Fruit fly (Drosophila melanogaster): Measurements from ENCODE around the gene CG32024.
A peak's percentile ranks its signal among the peaks of the same experiment; 100 is the strongest.

The CG32024 gene

DNA sequence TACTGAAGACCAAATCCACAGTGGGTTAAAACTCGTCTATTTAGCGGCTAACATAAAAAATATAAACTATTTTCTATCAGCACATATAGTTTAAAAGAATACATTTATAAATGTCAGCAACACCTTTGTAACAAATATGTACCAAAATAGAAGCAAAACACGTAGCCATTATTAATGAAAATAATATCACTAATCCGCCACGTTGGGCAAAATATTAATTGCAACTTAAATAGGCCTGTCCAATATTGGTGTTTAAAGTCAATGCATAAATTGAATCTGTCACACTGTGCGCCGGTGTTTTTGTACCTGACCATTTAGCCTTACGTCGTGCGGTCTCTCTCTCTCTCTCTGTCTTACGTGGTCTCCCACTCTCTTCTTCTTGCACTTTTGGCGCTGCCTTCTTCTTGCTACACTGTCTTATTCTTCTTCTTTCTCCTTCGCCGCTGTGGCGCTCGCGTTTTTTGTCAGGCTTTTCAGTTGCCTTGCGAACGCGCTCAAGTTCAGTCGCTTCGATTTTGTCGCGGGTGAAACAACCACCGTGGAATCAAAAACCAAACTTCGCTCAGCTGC is 41.3 kb upstream of the CG32024 start (continued):
- peak; percentile 97 for TF ChIP-seq salm (tag; optimal IDR thresholded peaks at IDR 0.05)
- TF ChIP-seq oc (tag; optimal IDR thresholded peaks at IDR 0.05): peak; percentile 96
- peak; percentile 95 for TF ChIP-seq Rx (GFP tag; IDR thresholded peaks at IDR 0.05)
- peak; percentile 99 for TF ChIP-seq CG10209 (GFP tag; optimal IDR thresholded peaks at IDR 0.05)
- peak; percentile 83 for TF ChIP-seq E2f2 (GFP tag; IDR thresholded peaks at IDR 0.05)
- peak; percentile 90 for TF ChIP-seq CG15073 (GFP tag; optimal IDR thresholded peaks at IDR 0.05)
- peak; percentile 86 for TF ChIP-seq sqz (GFP tag; optimal IDR thresholded peaks at IDR 0.05)
- peak; percentile 98 for TF ChIP-seq gcm2 (GFP tag; optimal IDR thresholded peaks at IDR 0.05)
- peak; percentile 81 for TF ChIP-seq eyg (GFP tag; optimal IDR thresholded peaks at IDR 0.05)
- TF ChIP-seq CG18619 (GFP tag; optimal IDR thresholded peaks at IDR 0.05): peak; percentile 99
- peak; percentile 99 for TF ChIP-seq lilli (GFP tag; optimal IDR thresholded peaks at IDR 0.05)
- no peak for TF ChIP-seq CG8478 (optimal IDR thresholded peaks at IDR 0.05)
- no peak for TF ChIP-seq CG2129 (GFP tag; IDR thresholded peaks at IDR 0.05; ENCODE audit: partially characterized antibody)
- peak; percentile 73 for TF ChIP-seq Ets97D (GFP tag; optimal IDR thresholded peaks at IDR 0.05)
- peak; percentile 91 for TF ChIP-seq Hey (tag; optimal IDR thresholded peaks at IDR 0.05)
- TF ChIP-seq mam (GFP tag; optimal IDR thresholded peaks at IDR 0.05): peak; percentile 91
- peak; percentile 97 for TF ChIP-seq gsb (GFP tag; IDR thresholded peaks at IDR 0.05)
- TF ChIP-seq CoRest (tag; optimal IDR thresholded peaks at IDR 0.05): peak; percentile 100
- peak; percentile 97 for TF ChIP-seq vfl (GFP tag; optimal IDR thresholded peaks at IDR 0.05)
- TF ChIP-seq zfh2 (GFP tag; optimal IDR thresholded peaks at IDR 0.05): peak; percentile 98
- TF ChIP-seq CG5953 (GFP tag; IDR thresholded peaks at IDR 0.05): peak; percentile 96
- peak; percentile 71 for TF ChIP-seq Sry-β (GFP tag; optimal IDR thresholded peaks at IDR 0.05)
- TF ChIP-seq HLH4C (GFP tag; IDR thresholded peaks at IDR 0.05; ENCODE audit: partially characterized antibody): no peak; the same call in 2 of the 3 replicates
- TF ChIP-seq CG9932 (GFP tag; IDR thresholded peaks at IDR 0.05): peak; percentile 98
- peak; percentile 76 for TF ChIP-seq CG6813 (GFP tag; optimal IDR thresholded peaks at IDR 0.05)
- TF ChIP-seq tap (tag; optimal IDR thresholded peaks at IDR 0.05): peak; percentile 92
- TF ChIP-seq dan (GFP tag; IDR thresholded peaks at IDR 0.05): peak; percentile 89
- no peak for TF ChIP-seq hth (optimal IDR thresholded peaks at IDR 0.05)
- peak; percentile 92 for TF ChIP-seq CG8765 (GFP tag; IDR thresholded peaks at IDR 0.05)
- peak; percentile 98 for TF ChIP-seq CG11723 (GFP tag; optimal IDR thresholded peaks at IDR 0.05)
- peak; percentile 100 for TF ChIP-seq CG17361 (GFP tag; IDR thresholded peaks at IDR 0.05)
- peak; percentile 92 for TF ChIP-seq CG11560 (tag; IDR thresholded peaks at IDR 0.05)
- peak; percentile 98 for TF ChIP-seq Xrp1 (GFP tag; IDR thresholded peaks at IDR 0.05)
- TF ChIP-seq GATAe (GFP tag; conservative IDR thresholded peaks at IDR 0.05): peak; percentile 87
- TF ChIP-seq ftz-f1 (GFP tag; optimal IDR thresholded peaks at IDR 0.05): peak; percentile 45
- peak; percentile 95 for TF ChIP-seq fd64A (GFP tag; optimal IDR thresholded peaks at IDR 0.05)
- TF ChIP-seq CG15011 (GFP tag; optimal IDR thresholded peaks at IDR 0.05): peak; percentile 93
- TF ChIP-seq CkIIα-i1 (GFP tag; IDR thresholded peaks at IDR 0.05): 0 out of 2 replicates have a peak, but pooled peaks have one; percentile 42
- TF ChIP-seq odd (GFP tag; optimal IDR thresholded peaks at IDR 0.05): peak; percentile 98
- TF ChIP-seq ttk (GFP tag; IDR thresholded peaks at IDR 0.05): peak; percentile 96
- peak; percentile 94 for TF ChIP-seq schlank (tag; optimal IDR thresholded peaks at IDR 0.05)
- TF ChIP-seq ewg (GFP tag; optimal IDR thresholded peaks at IDR 0.05): peak; percentile 97
- TF ChIP-seq onecut (GFP tag; IDR thresholded peaks at IDR 0.05): peak; percentile 91
- no peak for TF ChIP-seq hkb (optimal IDR thresholded peaks at IDR 0.05)
- TF ChIP-seq hkb (GFP tag; IDR thresholded peaks at IDR 0.05): peak; percentile 96
- peak; percentile 98 for TF ChIP-seq jumu (GFP tag; optimal IDR thresholded peaks at IDR 0.05)
- TF ChIP-seq Dbx (GFP tag; IDR thresholded peaks at IDR 0.05): peak; percentile 97
- TF ChIP-seq lmd (GFP tag; IDR thresholded peaks at IDR 0.05): peak; percentile 99
- no peak for TF ChIP-seq z (GFP tag; IDR thresholded peaks at IDR 0.05)
- peak; percentile 96 for TF ChIP-seq B-H2 (GFP tag; optimal IDR thresholded peaks at IDR 0.05)
- TF ChIP-seq D (optimal IDR thresholded peaks at IDR 0.05): no peak
- peak; percentile 99 for TF ChIP-seq D (GFP tag; optimal IDR thresholded peaks at IDR 0.05)

All from whole organism, embryonic.